5 worm cellular contexts compared by ENCODE assay signal in genomic region chrIII:10214540-10214979, ce11.
TF ChIP-seq lines count a peak whose summit lies in the region.

No protein-coding gene starts in this region.

TF ChIP-seq in whole organism, L1 larva, 84 proteins besides CTCF, POLR2A, EP300 and RAD21 (continued from another document and continues in another):
- peak; percentile 86 for TF ChIP-seq ama-1 (optimal IDR thresholded peaks at IDR 0.05; lab: Kevin White, UChicago)
- peak; percentile 92 for TF ChIP-seq ztf-4 (tag; optimal IDR thresholded peaks at IDR 0.05; lab: Kevin White, UChicago)
- TF ChIP-seq alr-1 (tag; optimal IDR thresholded peaks at IDR 0.05; lab: Kevin White, UChicago; ENCODE audit: borderline replicate concordance) = no peak
- no peak for TF ChIP-seq egl-13 (tag; optimal IDR thresholded peaks at IDR 0.05; lab: Kevin White, UChicago)
- TF ChIP-seq nhr-20 (tag; optimal IDR thresholded peaks at IDR 0.05; lab: Kevin White, UChicago) = peak; percentile 45
- no peak for TF ChIP-seq unc-62 (GFP tag; optimal IDR thresholded peaks at IDR 0.05; lab: Kevin White, UChicago)
- TF ChIP-seq aly-2 (tag; optimal IDR thresholded peaks at IDR 0.05; lab: Kevin White, UChicago) = peak; percentile 99
- TF ChIP-seq snu-23 (GFP tag; optimal IDR thresholded peaks at IDR 0.05; lab: Kevin White, UChicago) = peak; percentile 75
- TF ChIP-seq lin-39 (tag; optimal IDR thresholded peaks at IDR 0.05; lab: Kevin White, UChicago) = no peak
- TF ChIP-seq dpl-1 (GFP tag; optimal IDR thresholded peaks at IDR 0.05; lab: Kevin White, UChicago) = no peak
- no peak for TF ChIP-seq ceh-63 (GFP tag; optimal IDR thresholded peaks at IDR 0.05; lab: Kevin White, UChicago)
- TF ChIP-seq lir-3 (tag; optimal IDR thresholded peaks at IDR 0.05; lab: Kevin White, UChicago; ENCODE audit: poor library complexity) = peak; percentile 3
- TF ChIP-seq unc-86 (tag; optimal IDR thresholded peaks at IDR 0.05; lab: Kevin White, UChicago) = no peak
- TF ChIP-seq pqm-1 (tag; optimal IDR thresholded peaks at IDR 0.05; lab: Kevin White, UChicago) = no peak
- no peak for TF ChIP-seq egl-27 (tag; optimal IDR thresholded peaks at IDR 0.05; lab: Kevin White, UChicago)
- no peak for TF ChIP-seq ceh-82 (tag; optimal IDR thresholded peaks at IDR 0.05; lab: Kevin White, UChicago)
- no peak for TF ChIP-seq vab-15 (tag; optimal IDR thresholded peaks at IDR 0.05; lab: Kevin White, UChicago)
- peak; percentile 24 for TF ChIP-seq lin-14 (GFP tag; optimal IDR thresholded peaks at IDR 0.05; lab: Kevin White, UChicago)
- peak; percentile 14 to 31 for TF ChIP-seq efl-1 (optimal IDR thresholded peaks at IDR 0.05; lab: Kevin White, UChicago)
- peak in 1 of 2 experiments; percentile 92 for TF ChIP-seq efl-1 (GFP tag; optimal IDR thresholded peaks at IDR 0.05 in 1 of 2; lab: Kevin White, UChicago)
- peak; percentile 45; the same call in 1 of the 2 replicates for TF ChIP-seq ceh-88 (GFP tag; IDR thresholded peaks at IDR 0.05; lab: Robert Waterston, UW)
- TF ChIP-seq nhr-237 (tag; optimal IDR thresholded peaks at IDR 0.05; lab: Kevin White, UChicago) = no peak
- no peak for TF ChIP-seq irx-1 (tag; optimal IDR thresholded peaks at IDR 0.05; lab: Kevin White, UChicago)
- no peak for TF ChIP-seq ceh-8 (GFP tag; optimal IDR thresholded peaks at IDR 0.05; lab: Kevin White, UChicago)
- TF ChIP-seq nhr-77 (tag; optimal IDR thresholded peaks at IDR 0.05; lab: Kevin White, UChicago) = no peak
- TF ChIP-seq lin-15B (tag; optimal IDR thresholded peaks at IDR 0.05; lab: Kevin White, UChicago) = no peak
- peak; percentile 58 for TF ChIP-seq grh-1 (GFP tag; IDR thresholded peaks at IDR 0.05; lab: Robert Waterston, UW)

TF ChIP-seq in whole organism, L2 larva, 48 proteins besides CTCF, POLR2A, EP300 and RAD21 (continued from another document and continues in another):
- peak; percentile 13 for TF ChIP-seq nhr-6 (tag; optimal IDR thresholded peaks at IDR 0.05; lab: Kevin White, UChicago)
- TF ChIP-seq ceh-16 (tag; optimal IDR thresholded peaks at IDR 0.05; lab: Kevin White, UChicago) = no peak
- no peak for TF ChIP-seq nhr-237 (tag; optimal IDR thresholded peaks at IDR 0.05; lab: Kevin White, UChicago)
- no peak for TF ChIP-seq elt-3 (tag; optimal IDR thresholded peaks at IDR 0.05; lab: Kevin White, UChicago)
- TF ChIP-seq C34F6.9 (tag; optimal IDR thresholded peaks at IDR 0.05; lab: Kevin White, UChicago) = no peak
- no peak for TF ChIP-seq unc-39 (tag; optimal IDR thresholded peaks at IDR 0.05; lab: Kevin White, UChicago)
- no peak for TF ChIP-seq nhr-21 (tag; optimal IDR thresholded peaks at IDR 0.05; lab: Kevin White, UChicago)
- TF ChIP-seq sma-9 (GFP tag; optimal IDR thresholded peaks at IDR 0.05; lab: Kevin White, UChicago) = peak; percentile 8
- no peak for TF ChIP-seq sma-9 (tag; optimal IDR thresholded peaks at IDR 0.05; lab: Kevin White, UChicago)
- peak; percentile 71 for TF ChIP-seq F13H6.1 (tag; optimal IDR thresholded peaks at IDR 0.05; lab: Kevin White, UChicago)
- no peak for TF ChIP-seq mdl-1 (tag; optimal IDR thresholded peaks at IDR 0.05; lab: Kevin White, UChicago)
- no peak for TF ChIP-seq aly-2 (tag; optimal IDR thresholded peaks at IDR 0.05; lab: Kevin White, UChicago)
- no peak for TF ChIP-seq snpc-4 (tag; optimal IDR thresholded peaks at IDR 0.05; lab: Kevin White, UChicago)
- no peak for TF ChIP-seq nhr-12 (tag; optimal IDR thresholded peaks at IDR 0.05; lab: Kevin White, UChicago)
- TF ChIP-seq ZK546.5 (tag; optimal IDR thresholded peaks at IDR 0.05; lab: Kevin White, UChicago) = no peak
- no peak for TF ChIP-seq fos-1 (tag; optimal IDR thresholded peaks at IDR 0.05; lab: Kevin White, UChicago)
- no peak for TF ChIP-seq nhr-11 (tag; optimal IDR thresholded peaks at IDR 0.05; lab: Kevin White, UChicago)
- peak; percentile 75 for TF ChIP-seq sma-3 (GFP tag; optimal IDR thresholded peaks at IDR 0.05; lab: Kevin White, UChicago)
- no peak for TF ChIP-seq lin-39 (tag; optimal IDR thresholded peaks at IDR 0.05; lab: Kevin White, UChicago)
- no peak for TF ChIP-seq nhr-10 (tag; optimal IDR thresholded peaks at IDR 0.05; lab: Kevin White, UChicago)
- peak; percentile 85 for TF ChIP-seq crh-2 (tag; optimal IDR thresholded peaks at IDR 0.05; lab: Kevin White, UChicago)
- TF ChIP-seq dmd-4 (tag; optimal IDR thresholded peaks at IDR 0.05; lab: Kevin White, UChicago) = no peak
- TF ChIP-seq ama-1 (optimal IDR thresholded peaks at IDR 0.05; lab: Kevin White, UChicago) = peak; percentile 89
- TF ChIP-seq alr-1 (tag; optimal IDR thresholded peaks at IDR 0.05; lab: Kevin White, UChicago) = no peak
- no peak for TF ChIP-seq ceh-82 (tag; optimal IDR thresholded peaks at IDR 0.05; lab: Kevin White, UChicago)
- no peak for TF ChIP-seq egl-27 (tag; optimal IDR thresholded peaks at IDR 0.05; lab: Kevin White, UChicago)
- no peak for TF ChIP-seq unc-62 (GFP tag; optimal IDR thresholded peaks at IDR 0.05; lab: Kevin White, UChicago)
- TF ChIP-seq lin-13 (GFP tag; optimal IDR thresholded peaks at IDR 0.05; lab: Kevin White, UChicago) = peak; percentile 58
- TF ChIP-seq peb-1 (tag; optimal IDR thresholded peaks at IDR 0.05; lab: Kevin White, UChicago) = no peak

TF ChIP-seq in whole organism, L3 larva, 47 proteins besides CTCF, POLR2A, EP300 and RAD21 (continued from another document and continues in another):
- TF ChIP-seq nhr-77 (tag; optimal IDR thresholded peaks at IDR 0.05; lab: Kevin White, UChicago) = no peak
- TF ChIP-seq ceh-28 (tag; optimal IDR thresholded peaks at IDR 0.05; lab: Kevin White, UChicago) = no peak
- no peak for TF ChIP-seq elt-3 (tag; optimal IDR thresholded peaks at IDR 0.05; lab: Kevin White, UChicago)
- no peak for TF ChIP-seq nhr-25 (tag; optimal IDR thresholded peaks at IDR 0.05; lab: Kevin White, UChicago)
- TF ChIP-seq lin-39 (tag; optimal IDR thresholded peaks at IDR 0.05; lab: Kevin White, UChicago) = no peak
- peak; percentile 35 for TF ChIP-seq pha-4 (tag; optimal IDR thresholded peaks at IDR 0.05; lab: Kevin White, UChicago)
- TF ChIP-seq eor-1 (tag; optimal IDR thresholded peaks at IDR 0.05; lab: Kevin White, UChicago) = no peak
- TF ChIP-seq elt-2 (tag; optimal IDR thresholded peaks at IDR 0.05; lab: Kevin White, UChicago) = peak; percentile 74
- TF ChIP-seq egl-5 (tag; optimal IDR thresholded peaks at IDR 0.05; lab: Kevin White, UChicago) = no peak
- no peak for TF ChIP-seq unc-39 (tag; optimal IDR thresholded peaks at IDR 0.05; lab: Kevin White, UChicago)
- no peak for TF ChIP-seq R02D3.7 (tag; optimal IDR thresholded peaks at IDR 0.05; lab: Kevin White, UChicago)
- no peak for TF ChIP-seq nfya-1 (tag; optimal IDR thresholded peaks at IDR 0.05; lab: Kevin White, UChicago; ENCODE audit: insufficient read depth)
- no peak for TF ChIP-seq zag-1 (tag; optimal IDR thresholded peaks at IDR 0.05; lab: Kevin White, UChicago)
- TF ChIP-seq hmg-11 (tag; optimal IDR thresholded peaks at IDR 0.05; lab: Kevin White, UChicago) = no peak
- no peak for TF ChIP-seq mdl-1 (tag; optimal IDR thresholded peaks at IDR 0.05; lab: Kevin White, UChicago)
- no peak for TF ChIP-seq egl-27 (tag; optimal IDR thresholded peaks at IDR 0.05; lab: Kevin White, UChicago)
- no peak for TF ChIP-seq elt-1 (tag; optimal IDR thresholded peaks at IDR 0.05; lab: Kevin White, UChicago)
- TF ChIP-seq fos-1 (tag; optimal IDR thresholded peaks at IDR 0.05; lab: Kevin White, UChicago) = peak; percentile 38
- TF ChIP-seq ztf-4 (tag; optimal IDR thresholded peaks at IDR 0.05; lab: Kevin White, UChicago) = no peak
- no peak for TF ChIP-seq pqm-1 (tag; optimal IDR thresholded peaks at IDR 0.05; lab: Kevin White, UChicago)
- no peak for TF ChIP-seq sea-2 (GFP tag; optimal IDR thresholded peaks at IDR 0.05; lab: Kevin White, UChicago)
- peak; percentile 78 for TF ChIP-seq lsy-12 (tag; optimal IDR thresholded peaks at IDR 0.05; lab: Kevin White, UChicago)
- TF ChIP-seq ceh-16 (tag; optimal IDR thresholded peaks at IDR 0.05; lab: Kevin White, UChicago) = no peak
- TF ChIP-seq nhr-11 (tag; optimal IDR thresholded peaks at IDR 0.05; lab: Kevin White, UChicago) = no peak
- TF ChIP-seq jun-1 (tag; optimal IDR thresholded peaks at IDR 0.05; lab: Kevin White, UChicago) = peak; percentile 79
- no peak for TF ChIP-seq nhr-67 (tag; optimal IDR thresholded peaks at IDR 0.05; lab: Kevin White, UChicago)
- TF ChIP-seq nhr-76 (tag; optimal IDR thresholded peaks at IDR 0.05; lab: Kevin White, UChicago) = no peak
- no peak for TF ChIP-seq nhr-12 (tag; optimal IDR thresholded peaks at IDR 0.05; lab: Kevin White, UChicago)
- TF ChIP-seq ztf-11 (tag; optimal IDR thresholded peaks at IDR 0.05; lab: Kevin White, UChicago) = no peak
- TF ChIP-seq ceh-82 (tag; optimal IDR thresholded peaks at IDR 0.05; lab: Kevin White, UChicago) = peak; percentile 46

TF ChIP-seq in whole organism, L4 larva, 104 proteins besides CTCF, POLR2A, EP300 and RAD21 (continued from another document and continues in another):
- TF ChIP-seq rbr-2 (tag; optimal IDR thresholded peaks at IDR 0.05; lab: Kevin White, UChicago) (peak; percentile 17), ctbp-1 (GFP tag; IDR thresholded peaks at IDR 0.05; lab: Robert Waterston, UW) (0 out of 2 replicates have a peak, but pooled peaks have one; percentile 56), F49E8.2 (tag; optimal IDR thresholded peaks at IDR 0.05; lab: Kevin White, UChicago; ENCODE audit: borderline replicate concordance) (peak; percentile 19), gei-8 (GFP tag; optimal IDR thresholded peaks at IDR 0.05; lab: Kevin White, UChicago) (peak; percentile 52), daf-12 (tag; optimal IDR thresholded peaks at IDR 0.05; lab: Kevin White, UChicago) (no peak), egl-43 (GFP tag; IDR thresholded peaks at IDR 0.05; lab: Robert Waterston, UW) (peak; percentile 79), nhr-41 (GFP tag; IDR thresholded peaks at IDR 0.05; lab: Robert Waterston, UW) (0 out of 2 replicates have a peak, but pooled peaks have one; percentile 19), duxl-1 (tag; optimal IDR thresholded peaks at IDR 0.05; lab: Kevin White, UChicago; ENCODE audit: poor library complexity) (peak; percentile 40), sdz-12 (GFP tag; optimal IDR thresholded peaks at IDR 0.05; lab: Kevin White, UChicago) (peak; percentile 86), attf-4 (tag; optimal IDR thresholded peaks at IDR 0.05; lab: Kevin White, UChicago) (no peak), zfp-2 (tag; optimal IDR thresholded peaks at IDR 0.05; lab: Kevin White, UChicago) (peak; percentile 5), hlh-11 (tag; optimal IDR thresholded peaks at IDR 0.05; lab: Kevin White, UChicago) (peak; percentile 74), nhr-25 (tag; optimal IDR thresholded peaks at IDR 0.05; lab: Kevin White, UChicago; ENCODE audit: borderline replicate concordance, insufficient read depth) (peak; percentile 69), daf-16 (GFP tag; optimal IDR thresholded peaks at IDR 0.05; lab: Kevin White, UChicago) (peak; percentile 40 to 51), daf-16 (tag; optimal IDR thresholded peaks at IDR 0.05; lab: Kevin White, UChicago) (peak; percentile 69), jun-1 (tag; optimal IDR thresholded peaks at IDR 0.05; lab: Kevin White, UChicago) (peak; percentile 49), Y105C5A.15 (GFP tag; IDR thresholded peaks at IDR 0.05; lab: Robert Waterston, UW) (peak; percentile 90), fos-1 (tag; optimal IDR thresholded peaks at IDR 0.05; lab: Kevin White, UChicago) (peak; percentile 32), Y5F2A.4 (GFP tag; optimal IDR thresholded peaks at IDR 0.05; lab: Kevin White, UChicago) (peak; percentile 2), zip-2 (tag; optimal IDR thresholded peaks at IDR 0.05; lab: Kevin White, UChicago) (peak; percentile 45), dmd-8 (GFP tag; IDR thresholded peaks at IDR 0.05; lab: Robert Waterston, UW) (0 out of 2 replicates have a peak, but pooled peaks have one; percentile 37), zip-11 (GFP tag; IDR thresholded peaks at IDR 0.05; lab: Robert Waterston, UW) (no peak), nhr-48 (tag; optimal IDR thresholded peaks at IDR 0.05; lab: Kevin White, UChicago) (peak; percentile 65), ceh-20 (GFP tag; IDR thresholded peaks at IDR 0.05; lab: Robert Waterston, UW) (peak; percentile 58; the same call in 1 of the 2 replicates), aly-2 (tag; optimal IDR thresholded peaks at IDR 0.05; lab: Kevin White, UChicago) (no peak), tra-1 (GFP tag; IDR thresholded peaks at IDR 0.05; lab: Robert Waterston, UW) (peak; percentile 50), php-3 (GFP tag; IDR thresholded peaks at IDR 0.05; lab: Robert Waterston, UW) (0 out of 2 replicates have a peak, but pooled peaks have one; percentile 63), zfp-3 (GFP tag; conservative IDR thresholded peaks at IDR 0.05; lab: Robert Waterston, UW) (peak; percentile 99)

TF ChIP-seq in whole organism, young adult, 124 proteins besides CTCF, POLR2A, EP300 and RAD21 (continued from another document and continues in another):
- TF ChIP-seq F49E8.2 (tag; optimal IDR thresholded peaks at IDR 0.05; lab: Kevin White, UChicago; ENCODE audit: insufficient read depth) = no peak
- no peak for TF ChIP-seq mes-4 (tag; optimal IDR thresholded peaks at IDR 0.05; lab: Kevin White, UChicago)
- TF ChIP-seq nhr-90 (tag; optimal IDR thresholded peaks at IDR 0.05; lab: Kevin White, UChicago) = peak; percentile 68
- no peak for TF ChIP-seq egl-44 (GFP tag; IDR thresholded peaks at IDR 0.05; lab: Robert Waterston, UW)
- TF ChIP-seq lin-26 (GFP tag; IDR thresholded peaks at IDR 0.05; lab: Robert Waterston, UW) = peak; percentile 70
- TF ChIP-seq madf-6 (GFP tag; IDR thresholded peaks at IDR 0.05; lab: Robert Waterston, UW) = peak; percentile 68
- peak; percentile 45 for TF ChIP-seq snpc-1.1 (tag; optimal IDR thresholded peaks at IDR 0.05; lab: Kevin White, UChicago; ENCODE audit: insufficient read depth)
- peak; percentile 81 for TF ChIP-seq madf-10 (tag; optimal IDR thresholded peaks at IDR 0.05; lab: Kevin White, UChicago)
- TF ChIP-seq F33H1.4 (GFP tag; IDR thresholded peaks at IDR 0.05; lab: Robert Waterston, UW) = peak; percentile 47
- peak; percentile 54; the same call in 1 of the 2 replicates for TF ChIP-seq cebp-1 (GFP tag; IDR thresholded peaks at IDR 0.05; lab: Robert Waterston, UW)
- peak; percentile 88 for TF ChIP-seq cebp-1 (tag; optimal IDR thresholded peaks at IDR 0.05; lab: Kevin White, UChicago)
- TF ChIP-seq nfya-1 (tag; optimal IDR thresholded peaks at IDR 0.05; lab: Kevin White, UChicago; ENCODE audit: borderline replicate concordance, insufficient read depth) = no peak
- TF ChIP-seq lin-54 (GFP tag; optimal IDR thresholded peaks at IDR 0.05; lab: Kevin White, UChicago) = peak; percentile 73
- TF ChIP-seq F57A8.1 (GFP tag; optimal IDR thresholded peaks at IDR 0.05; lab: Kevin White, UChicago) = peak; percentile 11
- peak; percentile 96 for TF ChIP-seq Y53G8AR.9 (GFP tag; conservative IDR thresholded peaks at IDR 0.05; lab: Robert Waterston, UW)
- peak; percentile 29 for TF ChIP-seq ets-4 (GFP tag; optimal IDR thresholded peaks at IDR 0.05; lab: Kevin White, UChicago)
- peak; percentile 69 for TF ChIP-seq lin-40 (tag; optimal IDR thresholded peaks at IDR 0.05; lab: Kevin White, UChicago)
- peak; percentile 95 for TF ChIP-seq ama-1 (optimal IDR thresholded peaks at IDR 0.05; lab: Kevin White, UChicago)
- TF ChIP-seq ama-1 (GFP tag; optimal IDR thresholded peaks at IDR 0.05; lab: Kevin White, UChicago) = peak; percentile 61 to 77
- no peak for TF ChIP-seq ztf-6 (GFP tag; IDR thresholded peaks at IDR 0.05; lab: Robert Waterston, UW)
- peak; percentile 16 for TF ChIP-seq ztf-18 (tag; optimal IDR thresholded peaks at IDR 0.05; lab: Kevin White, UChicago)
- TF ChIP-seq snpc-3.4 (tag; optimal IDR thresholded peaks at IDR 0.05; lab: Kevin White, UChicago) = peak; percentile 69
- TF ChIP-seq lag-1 (GFP tag; IDR thresholded peaks at IDR 0.05; lab: Robert Waterston, UW) = no peak
- peak; percentile 86 for TF ChIP-seq ZK185.1 (tag; optimal IDR thresholded peaks at IDR 0.05; lab: Kevin White, UChicago; ENCODE audit: poor library complexity, severe bottlenecking)
- 0 out of 2 replicates have a peak, but pooled peaks have one; percentile 42 for TF ChIP-seq Y79H2A.3 (GFP tag; conservative IDR thresholded peaks at IDR 0.05; lab: Robert Waterston, UW)
- TF ChIP-seq F37B4.10 (GFP tag; IDR thresholded peaks at IDR 0.05; lab: Robert Waterston, UW) = 0 out of 2 replicates have a peak, but pooled peaks have one; percentile 91
- TF ChIP-seq rec-8 (tag; optimal IDR thresholded peaks at IDR 0.05; lab: Kevin White, UChicago) = no peak
- TF ChIP-seq D2030.7 (GFP tag; IDR thresholded peaks at IDR 0.05; lab: Robert Waterston, UW) = 0 out of 2 replicates have a peak, but pooled peaks have one; percentile 29
- peak; percentile 11 for TF ChIP-seq B0261.1 (tag; optimal IDR thresholded peaks at IDR 0.05; lab: Kevin White, UChicago)
- peak; percentile 45 for TF ChIP-seq mxl-1 (tag; optimal IDR thresholded peaks at IDR 0.05; lab: Kevin White, UChicago)
- TF ChIP-seq egl-18 (GFP tag; IDR thresholded peaks at IDR 0.05; lab: Robert Waterston, UW) = 0 out of 2 replicates have a peak, but pooled peaks have one; percentile 18
- TF ChIP-seq hrde-1 (tag; optimal IDR thresholded peaks at IDR 0.05; lab: Kevin White, UChicago; ENCODE audit: borderline replicate concordance) = peak; percentile 76
